Fruit fly (Drosophila melanogaster): ENCODE measurements around the gene Mat89Ba.
A peak's percentile ranks its signal among the peaks of the same experiment; 100 is the strongest.

Mat89Ba gene

dm6 chr3R:16241102-16241779 lies 31.0 kb downstream of the Mat89Ba start (continued):
- peak; percentile 14 for TF ChIP-seq CG15696 (tag; optimal IDR thresholded peaks at IDR 0.05)
- peak; percentile 68 for TF ChIP-seq dm (GFP tag; optimal IDR thresholded peaks at IDR 0.05)
- no peak for TF ChIP-seq CG8944 (GFP tag; optimal IDR thresholded peaks at IDR 0.05)
- peak; percentile 42 for TF ChIP-seq CG15514 (GFP tag; optimal IDR thresholded peaks at IDR 0.05)
- no peak for TF ChIP-seq B-H1 (GFP tag; IDR thresholded peaks at IDR 0.05)
- no peak for TF ChIP-seq CG6765 (GFP tag; optimal IDR thresholded peaks at IDR 0.05)
- TF ChIP-seq knrl (GFP tag; IDR thresholded peaks at IDR 0.05; ENCODE audit: partially characterized antibody) = no peak
- TF ChIP-seq CG10543 (GFP tag; optimal IDR thresholded peaks at IDR 0.05) = peak; percentile 99
- peak; percentile 95 for TF ChIP-seq CG5180 (GFP tag; optimal IDR thresholded peaks at IDR 0.05)
- peak in 1 of 3 experiments; percentile 41 for TF ChIP-seq lola (GFP tag; optimal IDR thresholded peaks at IDR 0.05)
- TF ChIP-seq Hmr (GFP tag; optimal IDR thresholded peaks at IDR 0.05) = peak; percentile 77
- TF ChIP-seq CG17186 (GFP tag; optimal IDR thresholded peaks at IDR 0.05) = no peak
- no peak for TF ChIP-seq pan (optimal IDR thresholded peaks at IDR 0.05)
- TF ChIP-seq pan (GFP tag; optimal IDR thresholded peaks at IDR 0.05 in 1 of 2, IDR thresholded peaks at IDR 0.05 in 1 of 2) = no peak
- no peak for TF ChIP-seq CG2116 (GFP tag; optimal IDR thresholded peaks at IDR 0.05)
- 0 out of 2 replicates have a peak, but pooled peaks have one; percentile 28 for TF ChIP-seq CG6272 (GFP tag; IDR thresholded peaks at IDR 0.05)
- no peak for TF ChIP-seq Dfd (GFP tag; optimal IDR thresholded peaks at IDR 0.05)
- no peak for TF ChIP-seq Optix (GFP tag; IDR thresholded peaks at IDR 0.05)
- peak; percentile 33 for TF ChIP-seq NK7.1 (GFP tag; optimal IDR thresholded peaks at IDR 0.05)
- TF ChIP-seq zf30C (GFP tag; optimal IDR thresholded peaks at IDR 0.05) = peak; percentile 54
- TF ChIP-seq CG11085 (GFP tag; IDR thresholded peaks at IDR 0.05) = no peak
- TF ChIP-seq gfzf (GFP tag; optimal IDR thresholded peaks at IDR 0.05) = peak; percentile 3
- peak; percentile 8 for TF ChIP-seq CG33213 (GFP tag; optimal IDR thresholded peaks at IDR 0.05)
- no peak for TF ChIP-seq CG4360 (GFP tag; IDR thresholded peaks at IDR 0.05)
- TF ChIP-seq insv (GFP tag; optimal IDR thresholded peaks at IDR 0.05) = peak in 1 of 2 experiments; percentile 40
- TF ChIP-seq CG8290 (GFP tag; optimal IDR thresholded peaks at IDR 0.05) = peak; percentile 45
- peak; percentile 22 to 90 for TF ChIP-seq CG8290 (tag; optimal IDR thresholded peaks at IDR 0.05)
- no peak for TF ChIP-seq vfl (GFP tag; optimal IDR thresholded peaks at IDR 0.05)
- peak; percentile 89 for TF ChIP-seq psq (GFP tag; optimal IDR thresholded peaks at IDR 0.05)
- TF ChIP-seq cwo (GFP tag; optimal IDR thresholded peaks at IDR 0.05) = peak; percentile 83
- TF ChIP-seq CG3163 (GFP tag; optimal IDR thresholded peaks at IDR 0.05) = peak; percentile 78
- no peak for TF ChIP-seq Scr (GFP tag; IDR thresholded peaks at IDR 0.05; ENCODE audit: partially characterized antibody)
- TF ChIP-seq toy (GFP tag; IDR thresholded peaks at IDR 0.05) = no peak
- TF ChIP-seq nau (GFP tag; optimal IDR thresholded peaks at IDR 0.05) = peak; percentile 47
- TF ChIP-seq CG43689 (GFP tag; IDR thresholded peaks at IDR 0.05) = no peak
- TF ChIP-seq Ets97D (GFP tag; optimal IDR thresholded peaks at IDR 0.05) = no peak
- no peak for TF ChIP-seq CG4282 (GFP tag; optimal IDR thresholded peaks at IDR 0.05)
- TF ChIP-seq scrt (GFP tag; optimal IDR thresholded peaks at IDR 0.05) = peak; percentile 35
- TF ChIP-seq dpn (GFP tag; optimal IDR thresholded peaks at IDR 0.05) = peak in 1 of 2 experiments; percentile 31
- TF ChIP-seq gem (tag; optimal IDR thresholded peaks at IDR 0.05) = peak; percentile 8
- no peak for TF ChIP-seq CG1792 (GFP tag; optimal IDR thresholded peaks at IDR 0.05)
- peak; percentile 32 for TF ChIP-seq CG1602 (GFP tag; optimal IDR thresholded peaks at IDR 0.05)
- no peak for TF ChIP-seq disco-r (GFP tag; optimal IDR thresholded peaks at IDR 0.05)
- no peak for TF ChIP-seq CG13775 (GFP tag; optimal IDR thresholded peaks at IDR 0.05)
- no peak for TF ChIP-seq CG2199 (GFP tag; IDR thresholded peaks at IDR 0.05)
- peak; percentile 70 for TF ChIP-seq Dip3 (GFP tag; optimal IDR thresholded peaks at IDR 0.05)
- TF ChIP-seq fd96Cb (tag; optimal IDR thresholded peaks at IDR 0.05) = peak; percentile 9
- peak; percentile 84 for TF ChIP-seq mirr (GFP tag; optimal IDR thresholded peaks at IDR 0.05)
- TF ChIP-seq CG8924 (tag; optimal IDR thresholded peaks at IDR 0.05) = peak; percentile 65
- no peak for TF ChIP-seq dati (GFP tag; IDR thresholded peaks at IDR 0.05)
